Fruit fly (Drosophila melanogaster) whole organism, pupa: ENCODE data around the gene Acsx1R.

Source experiments
- CG10348 ChIP-seq: fragments of 200-800 bp; sonication (Bioruptor generic); IDR thresholded peaks from 2 replicates; pipeline ENCODE4 v1.3.6; 2022; ENCODE audit warnings: missing biosample characterization, missing genetic modification characterization
- CG12605 ChIP-seq: fragments of 200-800 bp; sonication (Bioruptor generic); IDR thresholded peaks from 2 replicates; pipeline ENCODE4 v1.3.6; 2022; ENCODE audit warnings: missing biosample characterization, missing genetic modification characterization
- CG13204 ChIP-seq: fragments of 200-800 bp; sonication (Bioruptor generic); optimal IDR thresholded peaks from 2 replicates; lab custom pipeline; 2018; ENCODE audit warnings: missing biosample characterization, mild to moderate bottlenecking, missing genetic modification characterization, moderate library complexity
- CG14655 ChIP-seq: fragments of 200-800 bp; sonication (Bioruptor generic); optimal IDR thresholded peaks from 3 replicates; lab custom pipeline; 2017; ENCODE audit warnings: mild to moderate bottlenecking, missing biosample characterization, missing genetic modification reagents, missing genetic modification characterization
- CG15710 ChIP-seq: fragments of 200-800 bp; sonication (Bioruptor generic); optimal IDR thresholded peaks from 2 replicates; lab custom pipeline; 2018; ENCODE audit warnings: missing biosample characterization, mild to moderate bottlenecking, missing genetic modification characterization, moderate library complexity
- CG17806 ChIP-seq: fragments of 200-800 bp; sonication (Bioruptor generic); optimal IDR thresholded peaks from 2 replicates; lab custom pipeline; 2018; ENCODE audit warnings: missing biosample characterization, mild to moderate bottlenecking, missing genetic modification characterization, moderate library complexity
- CG32121 ChIP-seq: fragments of 200-800 bp; sonication (Bioruptor generic); IDR thresholded peaks from 2 replicates; pipeline ENCODE4 v1.3.6; 2022; ENCODE audit warnings: missing biosample characterization, missing genetic modification characterization
- CG34367 ChIP-seq: fragments of 200-800 bp; sonication (Bioruptor generic); optimal IDR thresholded peaks from 2 replicates; lab custom pipeline; 2018; ENCODE audit warnings: missing biosample characterization, mild to moderate bottlenecking, missing genetic modification characterization
- CG4496 ChIP-seq: fragments of 200-800 bp; sonication (Bioruptor generic); IDR thresholded peaks from 3 replicates; pipeline ENCODE4 v1.3.6; 2022; ENCODE audit warnings: missing biosample characterization, missing genetic modification characterization
- CG8159 ChIP-seq: fragments of 200-800 bp; sonication (Bioruptor generic); optimal IDR thresholded peaks from 3 replicates; lab custom pipeline; 2018; ENCODE audit warnings: missing biosample characterization, mild to moderate bottlenecking, missing genetic modification characterization, moderate library complexity
- CG8301 ChIP-seq: fragments of 200-800 bp; sonication (Bioruptor generic); optimal IDR thresholded peaks from 2 replicates; lab custom pipeline; 2018; ENCODE audit warnings: missing biosample characterization, mild to moderate bottlenecking, missing genetic modification characterization
- CG9948 ChIP-seq: fragments of 200-800 bp; sonication (Bioruptor generic); optimal IDR thresholded peaks from 2 replicates; lab custom pipeline; 2018; ENCODE audit warnings: missing biosample characterization, mild to moderate bottlenecking, missing genetic modification characterization, moderate library complexity
- D1 ChIP-seq: fragments of 200-800 bp; sonication (Bioruptor generic); optimal IDR thresholded peaks from 2 replicates; lab custom pipeline; 2018; ENCODE audit warnings: missing biosample characterization, mild to moderate bottlenecking, missing genetic modification characterization, moderate library complexity
- EcR ChIP-seq: fragments of 200-800 bp; sonication (Bioruptor generic); optimal IDR thresholded peaks from 3 replicates; lab custom pipeline; 2019; ENCODE audit warnings: missing biosample characterization, missing genetic modification characterization, mild to moderate bottlenecking, moderate library complexity, missing genetic modification reagents
- Ets98B ChIP-seq: fragments of 200-800 bp; sonication (Bioruptor generic); IDR thresholded peaks from 2 replicates; pipeline ENCODE4 v1.3.6; 2022; ENCODE audit warnings: missing biosample characterization, missing genetic modification characterization
- Pif1A ChIP-seq: fragments of 200-800 bp; sonication (Bioruptor generic); optimal IDR thresholded peaks from 3 replicates; lab custom pipeline; 2016; ENCODE audit warnings: missing biosample characterization, missing genetic modification characterization
- Pif1B ChIP-seq: fragments of 200-800 bp; sonication (Bioruptor generic); optimal IDR thresholded peaks from 3 replicates; lab custom pipeline; 2016; ENCODE audit warnings: missing biosample characterization, missing genetic modification characterization
- Snoo ChIP-seq: fragments of 200-800 bp; sonication (Bioruptor generic); optimal IDR thresholded peaks from 3 replicates; lab custom pipeline; 2017; ENCODE audit warnings: missing biosample characterization, mild to moderate bottlenecking, missing genetic modification characterization, inconsistent platforms
- fd96Ca ChIP-seq: fragments of 200-800 bp; sonication (Bioruptor generic); IDR thresholded peaks from 3 replicates; pipeline ENCODE4 v1.3.6; 2022; ENCODE audit warnings: missing biosample characterization, missing genetic modification characterization
- gl ChIP-seq: fragments of 200-800 bp; sonication (Bioruptor generic); optimal IDR thresholded peaks from 2 replicates; lab custom pipeline; 2018; ENCODE audit warnings: missing biosample characterization, mild to moderate bottlenecking, missing genetic modification characterization
- rn ChIP-seq: fragments of 200-800 bp; sonication (Bioruptor generic); IDR thresholded peaks from 2 replicates; pipeline ENCODE4 v1.3.6; 2022; ENCODE audit warnings: missing biosample characterization, missing genetic modification characterization

Acsx1R gene

DNA sequence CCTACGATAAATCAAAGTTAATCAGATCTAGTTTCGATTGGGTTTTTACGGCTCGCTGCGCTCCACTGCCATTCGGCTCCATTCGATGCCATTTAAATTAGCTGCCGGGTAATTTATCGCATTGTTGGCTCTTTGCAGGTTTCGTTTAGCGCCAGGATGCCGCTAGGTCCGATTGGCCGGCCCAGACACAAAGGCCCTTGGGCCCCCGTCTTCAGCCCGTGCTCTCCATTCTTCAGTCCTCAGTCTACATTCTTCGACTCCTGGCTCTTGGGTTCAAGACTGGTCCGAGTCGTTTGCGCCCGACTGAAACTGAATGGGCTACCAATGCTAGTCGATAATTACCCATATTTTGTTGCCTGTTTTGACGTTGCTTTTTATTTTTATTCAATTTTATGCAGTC, 36.1 kb upstream of the Acsx1R start:
- no peak for TF ChIP-seq CG9948 (tag; lab: Kevin White, UChicago)
- TF ChIP-seq EcR: peak; percentile 53

DNA sequence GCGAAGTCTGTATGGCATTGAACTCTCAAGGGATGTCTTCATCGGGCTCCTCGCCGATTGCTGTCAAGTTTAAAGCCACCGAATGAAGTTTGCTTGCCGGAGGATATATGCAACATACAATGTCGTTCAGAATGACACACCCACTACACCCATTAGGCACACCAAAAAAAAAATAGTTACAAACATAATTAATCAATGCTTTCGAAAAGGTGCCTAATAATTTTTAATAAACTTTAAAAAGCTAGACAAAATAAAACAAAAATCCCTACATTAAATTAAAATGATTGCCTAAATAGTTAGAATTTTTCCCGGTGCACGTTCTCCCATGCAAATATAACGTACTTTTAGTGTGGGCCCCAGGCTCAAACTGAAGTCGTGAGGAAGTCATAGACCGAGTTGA, 35.4 kb upstream of the Acsx1R start:
- TF ChIP-seq CG14655 (GFP tag; lab: Kevin White, UChicago) (peak; percentile 28), CG8159 (tag; lab: Kevin White, UChicago) (peak; percentile 51), CG34367 (tag; lab: Kevin White, UChicago) (peak; percentile 3), CG8301 (tag; lab: Kevin White, UChicago) (no peak), CG9948 (tag; lab: Kevin White, UChicago) (peak; percentile 27), CG15710 (tag; lab: Kevin White, UChicago) (peak; percentile 42), Pif1A (GFP tag; lab: Kevin White, UChicago) (peak; percentile 12), fd96Ca (no peak), CG17806 (tag; lab: Kevin White, UChicago) (peak; percentile 35), rn (no peak)

DNA sequence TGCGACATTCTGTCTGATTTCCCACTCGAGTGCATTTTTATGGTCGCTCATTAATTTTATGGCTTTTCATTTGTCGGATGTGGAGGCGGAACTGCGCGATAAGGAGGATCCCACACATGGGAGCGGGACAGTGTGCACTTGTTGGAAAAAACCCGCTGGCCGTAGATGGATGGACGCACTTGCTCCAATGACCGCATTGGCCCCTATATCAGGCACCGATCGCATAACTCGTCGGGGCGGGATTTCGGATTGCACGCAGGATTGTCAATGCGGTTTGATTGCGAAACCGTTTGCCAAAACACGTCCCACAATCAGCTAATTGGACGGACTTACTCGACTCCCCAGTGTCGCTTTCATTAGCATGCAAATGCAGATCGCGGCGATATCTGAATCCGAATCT, 34.4 kb upstream of the Acsx1R start:
- TF ChIP-seq fd96Ca (no peak), CG14655 (GFP tag; lab: Kevin White, UChicago) (no peak), CG10348 (GFP tag; lab: Robert Waterston, UW) (no peak), Snoo (tag; lab: Kevin White, UChicago) (no peak), CG32121 (GFP tag; lab: Robert Waterston, UW) (no peak), gl (tag; lab: Kevin White, UChicago) (no peak), CG8301 (tag; lab: Kevin White, UChicago) (no peak), CG13204 (GFP tag; lab: Kevin White, UChicago) (no peak), D1 (tag; lab: Kevin White, UChicago) (no peak), Pif1B (GFP tag; lab: Kevin White, UChicago) (no peak), CG12605 (GFP tag; lab: Robert Waterston, UW) (no peak), CG17806 (tag; lab: Kevin White, UChicago) (no peak)

DNA sequence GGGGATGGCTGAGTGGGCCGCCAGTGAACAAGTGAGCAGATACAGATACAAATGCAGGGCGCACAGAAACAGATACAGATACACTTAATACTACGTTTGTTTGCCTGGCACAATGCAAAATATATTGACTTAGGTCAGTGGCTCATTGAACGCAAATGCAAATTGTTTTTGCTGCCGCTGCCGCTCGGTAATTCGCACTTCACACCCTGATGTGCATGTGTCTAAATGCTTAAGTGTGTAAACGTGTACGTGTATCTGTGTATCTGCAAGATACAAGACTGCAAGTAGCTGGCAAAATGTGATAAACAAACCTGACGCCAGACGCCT, 31.3 kb upstream of the Acsx1R start:
- TF ChIP-seq CG8301 (tag; lab: Kevin White, UChicago) (no peak), fd96Ca (0 out of 3 replicates have a peak, but pooled peaks have one; percentile 19), Snoo (tag; lab: Kevin White, UChicago) (no peak), rn (no peak), CG14655 (GFP tag; lab: Kevin White, UChicago) (peak; percentile 24), CG13204 (GFP tag; lab: Kevin White, UChicago) (no peak), CG4496 (GFP tag; lab: Robert Waterston, UW) (no peak), CG34367 (tag; lab: Kevin White, UChicago) (no peak), D1 (tag; lab: Kevin White, UChicago) (no peak), EcR (peak; percentile 51), CG9948 (tag; lab: Kevin White, UChicago) (no peak)

DNA sequence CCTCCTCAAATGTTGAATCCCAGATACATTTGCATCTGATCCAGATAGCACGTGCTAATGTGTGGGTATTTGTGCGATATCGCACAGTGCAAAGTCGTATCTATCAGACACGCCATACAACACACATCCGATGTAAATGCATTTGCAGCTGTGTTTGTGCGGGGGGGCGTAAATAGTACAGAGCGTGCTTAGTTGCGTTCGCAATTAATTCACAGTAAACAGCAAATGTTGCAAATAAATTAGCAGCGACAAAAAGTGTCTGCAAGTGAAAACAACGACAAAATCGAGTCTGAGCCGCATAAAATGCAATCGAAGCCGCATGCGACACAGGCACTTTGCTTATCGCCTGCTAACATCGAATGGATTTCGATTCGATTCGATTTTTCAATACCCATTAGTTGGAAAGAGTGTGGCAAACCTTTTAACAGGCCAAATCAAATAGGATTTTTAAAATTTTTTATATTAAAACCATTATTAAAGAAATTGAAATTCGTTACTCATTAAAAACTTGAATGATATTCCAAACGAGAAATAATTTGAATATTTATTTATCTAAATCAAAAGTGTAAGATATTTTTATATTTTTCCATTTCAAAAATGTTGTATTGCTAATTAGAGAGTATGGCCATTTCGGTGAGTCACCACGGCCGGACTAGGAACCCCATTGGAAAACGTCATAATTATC, 30.8 kb upstream of the Acsx1R start:
- TF ChIP-seq D1 (tag; lab: Kevin White, UChicago) (no peak), Ets98B (GFP tag; lab: Robert Waterston, UW) (no peak), Pif1A (GFP tag; lab: Kevin White, UChicago) (no peak), rn (no peak), CG4496 (GFP tag; lab: Robert Waterston, UW) (0 out of 3 replicates have a peak, but pooled peaks have one; percentile 8), CG10348 (GFP tag; lab: Robert Waterston, UW) (no peak), CG13204 (GFP tag; lab: Kevin White, UChicago) (no peak), CG15710 (tag; lab: Kevin White, UChicago) (peak; percentile 11), CG34367 (tag; lab: Kevin White, UChicago) (peak; percentile 11), fd96Ca (no peak; the same call in 2 of the 3 replicates), EcR (no peak), CG9948 (tag; lab: Kevin White, UChicago) (peak; percentile 48), CG8159 (tag; lab: Kevin White, UChicago) (no peak), CG12605 (GFP tag; lab: Robert Waterston, UW) (no peak), CG17806 (tag; lab: Kevin White, UChicago) (no peak), CG32121 (GFP tag; lab: Robert Waterston, UW) (no peak), Snoo (tag; lab: Kevin White, UChicago) (no peak), CG8301 (tag; lab: Kevin White, UChicago) (peak; percentile 5), gl (tag; lab: Kevin White, UChicago) (no peak), CG14655 (GFP tag; lab: Kevin White, UChicago) (peak; percentile 47), Pif1B (GFP tag; lab: Kevin White, UChicago) (peak; percentile 28)

DNA sequence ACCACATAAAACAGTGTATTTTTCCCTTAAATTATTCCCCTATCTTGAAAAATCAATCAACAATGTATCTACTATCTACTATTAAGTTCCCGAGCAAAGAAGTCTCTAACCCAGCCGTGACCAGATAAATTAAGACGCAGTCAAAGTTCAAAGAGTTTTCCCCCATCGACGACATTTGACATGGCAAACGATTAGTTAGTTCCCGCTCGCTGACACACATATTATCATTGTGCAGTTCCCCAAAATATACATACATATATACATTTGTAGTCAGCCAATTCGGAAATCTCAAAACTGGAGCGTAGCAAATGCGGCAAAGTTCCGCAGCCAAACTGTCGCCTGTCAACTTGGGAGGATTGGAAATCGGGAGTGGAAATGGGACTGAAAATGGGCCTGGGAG, 30.1 kb upstream of the Acsx1R start:
- TF ChIP-seq EcR (no peak), CG8301 (tag; lab: Kevin White, UChicago) (no peak), Pif1B (GFP tag; lab: Kevin White, UChicago) (no peak), CG32121 (GFP tag; lab: Robert Waterston, UW) (no peak), CG8159 (tag; lab: Kevin White, UChicago) (no peak), Snoo (tag; lab: Kevin White, UChicago) (no peak), Pif1A (GFP tag; lab: Kevin White, UChicago) (no peak), CG4496 (GFP tag; lab: Robert Waterston, UW) (no peak), CG9948 (tag; lab: Kevin White, UChicago) (no peak), fd96Ca (no peak), CG34367 (tag; lab: Kevin White, UChicago) (no peak), gl (tag; lab: Kevin White, UChicago) (no peak), CG17806 (tag; lab: Kevin White, UChicago) (no peak), CG14655 (GFP tag; lab: Kevin White, UChicago) (no peak)
